Fruit fly (Drosophila melanogaster) whole organism: ENCODE measurements around the gene Acox3.

ENCODE experiments used
- psq ChIP-seq: fragments of >200 bp; optimal IDR thresholded peaks from 2 replicates; lab custom pipeline; 2017
- usp ChIP-seq: fragments of >200 bp; optimal IDR thresholded peaks from 2 replicates; lab custom pipeline; 2017; ENCODE audit warnings: missing biosample characterization, missing genetic modification characterization, mixed read lengths

dm6 chr2L:6474298-6474697 lies 26.1 kb upstream of the Acox3 start:
- TF ChIP-seq psq (lab: Kevin White, UChicago) (no peak), usp (GFP tag; lab: Kevin White, UChicago) (no peak)
